Fruit fly (Drosophila melanogaster) whole organism, prepupa: ENCODE data around the gene Mnat9.

Source experiments
- Blimp-1 ChIP-seq: fragments of 200-800 bp; sonication (Bioruptor generic); optimal IDR thresholded peaks from 3 replicates; lab custom pipeline; 2017; ENCODE audit warnings: missing biosample characterization, missing genetic modification characterization, mild to moderate bottlenecking, moderate library complexity, missing genetic modification reagents
- CG10669 ChIP-seq: fragments of 200-800 bp; sonication (Bioruptor generic); optimal IDR thresholded peaks from 3 replicates; lab custom pipeline; 2018; ENCODE audit warnings: missing biosample characterization, mild to moderate bottlenecking, missing genetic modification characterization, moderate library complexity
- CG11762 ChIP-seq: fragments of 200-800 bp; sonication (Bioruptor generic); optimal IDR thresholded peaks from 3 replicates; lab custom pipeline; 2016; ENCODE audit warnings: missing biosample characterization, missing genetic modification characterization; ENCODE audit not compliant: insufficient read depth
- CG11902 ChIP-seq: fragments of 200-800 bp; sonication (Bioruptor generic); optimal IDR thresholded peaks from 3 replicates; lab custom pipeline; 2016; ENCODE audit warnings: missing biosample characterization, missing genetic modification characterization
- CG15336 ChIP-seq: fragments of 200-800 bp; sonication (Bioruptor generic); IDR thresholded peaks from 2 replicates; pipeline ENCODE4 v1.3.6; 2022; ENCODE audit warnings: missing biosample characterization, missing genetic modification characterization
- CG1621 ChIP-seq: fragments of 200-800 bp; sonication (Bioruptor generic); optimal IDR thresholded peaks from 3 replicates; lab custom pipeline; 2018; ENCODE audit warnings: missing biosample characterization, mild to moderate bottlenecking, missing genetic modification characterization
- CG31627 ChIP-seq: fragments of 200-800 bp; sonication (Bioruptor generic); optimal IDR thresholded peaks from 3 replicates; lab custom pipeline; 2016; ENCODE audit warnings: missing biosample characterization, missing genetic modification characterization
- CG32006 ChIP-seq: fragments of 200-800 bp; sonication (Bioruptor generic); optimal IDR thresholded peaks from 3 replicates; lab custom pipeline; 2017; ENCODE audit warnings: missing biosample characterization, mild to moderate bottlenecking, missing genetic modification characterization
- CG4318 ChIP-seq: fragments of 200-800 bp; sonication (Bioruptor generic); optimal IDR thresholded peaks from 3 replicates; lab custom pipeline; 2017; ENCODE audit warnings: missing biosample characterization, mild to moderate bottlenecking, missing genetic modification characterization
- CG6792 ChIP-seq: fragments of 200-800 bp; sonication (Bioruptor generic); optimal IDR thresholded peaks from 3 replicates; lab custom pipeline; 2016; ENCODE audit warnings: missing biosample characterization, missing genetic modification characterization
- CG6808 ChIP-seq: fragments of 200-800 bp; sonication (Bioruptor generic); optimal IDR thresholded peaks from 3 replicates; lab custom pipeline; 2017; ENCODE audit warnings: missing biosample characterization, missing genetic modification characterization, mild to moderate bottlenecking, moderate library complexity, missing genetic modification reagents
- CG6854 ChIP-seq: fragments of 200-800 bp; sonication (Bioruptor generic); optimal IDR thresholded peaks from 2 replicates; lab custom pipeline; 2017; ENCODE audit warnings: missing biosample characterization, mild to moderate bottlenecking, missing genetic modification characterization
- CG7368 ChIP-seq: fragments of 200-800 bp; sonication (Bioruptor generic); optimal IDR thresholded peaks from 3 replicates; lab custom pipeline; 2016; ENCODE audit warnings: missing biosample characterization, missing genetic modification characterization
- CG8119 ChIP-seq: fragments of 200-800 bp; sonication (Bioruptor generic); IDR thresholded peaks from 3 replicates; pipeline ENCODE4 v1.3.6; 2022; ENCODE audit warnings: missing biosample characterization, missing genetic modification characterization
- CG8319 ChIP-seq: fragments of 200-800 bp; sonication (Bioruptor generic); optimal IDR thresholded peaks from 3 replicates; lab custom pipeline; 2016; ENCODE audit warnings: missing biosample characterization, missing genetic modification characterization
- CG8632 ChIP-seq: fragments of 200-800 bp; sonication (Bioruptor generic); optimal IDR thresholded peaks from 3 replicates; lab custom pipeline; 2016; ENCODE audit warnings: missing biosample characterization, missing genetic modification characterization
- CG9139 ChIP-seq: fragments of 200-800 bp; sonication (Bioruptor generic); optimal IDR thresholded peaks from 3 replicates; lab custom pipeline; 2017; ENCODE audit warnings: missing biosample characterization, mild to moderate bottlenecking, missing genetic modification characterization
- Eip75B ChIP-seq: fragments of 200-800 bp; sonication (Bioruptor generic); optimal IDR thresholded peaks from 3 replicates; lab custom pipeline; 2016; ENCODE audit warnings: missing biosample characterization, missing genetic modification characterization
- Eip78C ChIP-seq: fragments of 200-800 bp; sonication (Bioruptor generic); peaks from one replicate; lab custom pipeline; 2016; ENCODE audit warnings: missing biosample characterization, missing genetic modification characterization
- Eip93F ChIP-seq: fragments of 200-800 bp; sonication (Bioruptor generic); optimal IDR thresholded peaks from 2 replicates; lab custom pipeline; 2016; ENCODE audit warnings: missing biosample characterization, mild to moderate bottlenecking, missing genetic modification characterization
- Ets21C ChIP-seq: fragments of 200-800 bp; sonication (Bioruptor generic); optimal IDR thresholded peaks from 3 replicates; lab custom pipeline; 2016; ENCODE audit warnings: missing biosample characterization, missing genetic modification characterization
- Hr39 ChIP-seq: fragments of 200-800 bp; sonication (Bioruptor generic); optimal IDR thresholded peaks from 2 replicates; lab custom pipeline; 2016; ENCODE audit warnings: missing biosample characterization, missing genetic modification characterization
- Hr4 ChIP-seq: fragments of 200-800 bp; sonication (Bioruptor generic); optimal IDR thresholded peaks from 3 replicates; lab custom pipeline; 2016; ENCODE audit warnings: missing biosample characterization, missing genetic modification characterization
- OdsH ChIP-seq: fragments of 200-800 bp; sonication (Bioruptor generic); optimal IDR thresholded peaks from 3 replicates; lab custom pipeline; 2016; ENCODE audit warnings: missing biosample characterization, missing genetic modification characterization
- Smox ChIP-seq: fragments of 200-800 bp; sonication (Bioruptor generic); optimal IDR thresholded peaks from 3 replicates; lab custom pipeline; 2016; ENCODE audit warnings: missing biosample characterization, missing genetic modification characterization
- Sox14 ChIP-seq: fragments of 200-800 bp; sonication (Bioruptor generic); optimal IDR thresholded peaks from 3 replicates; lab custom pipeline; 2016; ENCODE audit warnings: missing biosample characterization, missing genetic modification characterization
- achi ChIP-seq: fragments of 200-800 bp; sonication (Bioruptor generic); optimal IDR thresholded peaks from 3 replicates; lab custom pipeline; 2016; ENCODE audit warnings: missing biosample characterization, missing genetic modification characterization
- acj6 ChIP-seq: fragments of 200-800 bp; sonication (Bioruptor generic); optimal IDR thresholded peaks from 3 replicates; lab custom pipeline; 2016; ENCODE audit warnings: missing biosample characterization, missing genetic modification characterization
- cyc ChIP-seq: fragments of 200-800 bp; sonication (Bioruptor generic); optimal IDR thresholded peaks from 3 replicates; lab custom pipeline; 2016; ENCODE audit warnings: missing biosample characterization, missing genetic modification characterization
- dac ChIP-seq: fragments of 200-800 bp; sonication (Bioruptor generic); optimal IDR thresholded peaks from 2 replicates; lab custom pipeline; 2017; ENCODE audit warnings: missing biosample characterization, mild to moderate bottlenecking, missing genetic modification characterization
- dsx ChIP-seq: fragments of 200-800 bp; optimal IDR thresholded peaks from 3 replicates; lab custom pipeline; 2019; ENCODE audit warnings: missing biosample characterization, mild to moderate bottlenecking, missing genetic modification characterization, moderate library complexity; ENCODE audit not compliant: poor library complexity, severe bottlenecking
- eg ChIP-seq: fragments of 200-800 bp; sonication (Bioruptor generic); IDR thresholded peaks from 3 replicates; pipeline ENCODE4 v1.3.6; 2022; ENCODE audit warnings: missing biosample characterization, missing genetic modification characterization
- esn ChIP-seq: fragments of 200-800 bp; sonication (Bioruptor generic); optimal IDR thresholded peaks from 2 replicates; lab custom pipeline; 2016; ENCODE audit warnings: missing biosample characterization, mild to moderate bottlenecking, missing genetic modification characterization, moderate library complexity
- fd59A ChIP-seq: fragments of 200-800 bp; sonication (Bioruptor generic); optimal IDR thresholded peaks from 2 replicates; lab custom pipeline; 2017; ENCODE audit warnings: missing biosample characterization, mild to moderate bottlenecking, missing genetic modification characterization, missing genetic modification reagents
- fd85E ChIP-seq: fragments of 200-800 bp; sonication (Bioruptor generic); optimal IDR thresholded peaks from 3 replicates; lab custom pipeline; 2016; ENCODE audit warnings: missing biosample characterization, missing genetic modification characterization
- fkh ChIP-seq: fragments of 200-800 bp; sonication (Bioruptor generic); optimal IDR thresholded peaks from 3 replicates; lab custom pipeline; 2017; ENCODE audit warnings: missing biosample characterization, mild to moderate bottlenecking, missing genetic modification characterization, moderate library complexity
- net ChIP-seq: fragments of 200-800 bp; sonication (Bioruptor generic); optimal IDR thresholded peaks from 3 replicates; lab custom pipeline; 2016; ENCODE audit warnings: missing biosample characterization, missing genetic modification characterization
- pdm3 ChIP-seq: fragments of 200-800 bp; sonication (Bioruptor generic); optimal IDR thresholded peaks from 3 replicates; lab custom pipeline; 2016; ENCODE audit warnings: missing biosample characterization, missing genetic modification characterization
- salr ChIP-seq, 2 experiments: fragments of 200-800 bp; sonication (Bioruptor generic); optimal IDR thresholded peaks; 3 replicates each; lab custom pipeline; 2016 to 2018; ENCODE audit warnings: missing biosample characterization in 2 of 2, missing genetic modification characterization in 2 of 2, mild to moderate bottlenecking in 1 of 2
- ss ChIP-seq, 2 experiments: fragments of 200-800 bp; sonication (Bioruptor generic); optimal IDR thresholded peaks; 2 replicates in 1 of 2; 3 replicates in 1 of 2; lab custom pipeline; 2017 to 2018; ENCODE audit warnings: mild to moderate bottlenecking in 2 of 2, missing biosample characterization in 2 of 2, missing genetic modification characterization in 2 of 2, moderate library complexity in 1 of 2
- svp ChIP-seq: fragments of 200-800 bp; sonication (Bioruptor generic); peaks from one replicate; lab custom pipeline; 2016; ENCODE audit warnings: missing biosample characterization, missing genetic modification characterization
- vri ChIP-seq: fragments of 200-800 bp; sonication (Bioruptor generic); optimal IDR thresholded peaks from 3 replicates; lab custom pipeline; 2016; ENCODE audit warnings: missing biosample characterization, mild to moderate bottlenecking, missing genetic modification characterization

Mnat9 gene

dm6 chr3R:31597736-31598431 is 18.1 kb downstream of the Mnat9 start:
- TF ChIP-seq net (no peak), CG6792 (GFP tag; lab: Kevin White, UChicago) (no peak), CG8119 (GFP tag; lab: Robert Waterston, UW) (no peak), CG4318 (GFP tag; lab: Kevin White, UChicago) (no peak), CG9139 (no peak), Sox14 (GFP tag; lab: Kevin White, UChicago) (no peak), CG31627 (GFP tag; lab: Kevin White, UChicago) (no peak), achi (GFP tag; lab: Kevin White, UChicago) (no peak), salr (GFP tag; optimal IDR thresholded peaks at IDR 0.05; lab: Kevin White, UChicago) (no peak), CG32006 (GFP tag; lab: Kevin White, UChicago) (no peak), svp (no peak), dsx (no peak), CG11762 (GFP tag; lab: Kevin White, UChicago) (no peak), Hr39 (no peak), Blimp-1 (GFP tag; lab: Kevin White, UChicago) (no peak), CG10669 (no peak), pdm3 (GFP tag; lab: Kevin White, UChicago) (no peak), CG8632 (no peak), OdsH (GFP tag; lab: Kevin White, UChicago) (no peak), Ets21C (GFP tag; lab: Kevin White, UChicago) (no peak)

dm6 chr3R:31596071-31596883 is 19.7 kb downstream of the Mnat9 start, which contains the start of gene RpL6:
Gene RpL6, minus strand, starts transcription at chr3R:31596204.
- peak; percentile 41 for TF ChIP-seq Sox14 (GFP tag; lab: Kevin White, UChicago)
- peak; percentile 52 for TF ChIP-seq CG6808 (GFP tag; lab: Kevin White, UChicago)
- TF ChIP-seq achi (GFP tag; lab: Kevin White, UChicago) = no peak
- peak; percentile 59 for TF ChIP-seq CG6854
- TF ChIP-seq Eip78C (GFP tag; lab: Kevin White, UChicago) = peak; percentile 63
- TF ChIP-seq fkh (GFP tag; lab: Kevin White, UChicago) = peak; percentile 39
- peak; percentile 23 for TF ChIP-seq esn (GFP tag; lab: Kevin White, UChicago)
- peak; percentile 5 for TF ChIP-seq vri (GFP tag; lab: Kevin White, UChicago)
- TF ChIP-seq eg (GFP tag; lab: Robert Waterston, UW) = no peak
- TF ChIP-seq CG8319 = no peak
- peak; percentile 83 for TF ChIP-seq svp

dm6 chr3R:31592256-31592879 is 23.6 kb downstream of the Mnat9 start, which contains the start of gene CG1774:
Gene CG1774, plus strand, starts transcription at chr3R:31592803.
- no peak for TF ChIP-seq CG8319
- TF ChIP-seq vri (GFP tag; lab: Kevin White, UChicago) = peak; percentile 87
- no peak for TF ChIP-seq CG7368 (GFP tag; lab: Kevin White, UChicago)
- no peak for TF ChIP-seq CG11902 (GFP tag; lab: Kevin White, UChicago)
- peak; percentile 7 for TF ChIP-seq CG8632
- no peak for TF ChIP-seq pdm3 (GFP tag; lab: Kevin White, UChicago)
- TF ChIP-seq acj6 = peak; percentile 50
- TF ChIP-seq CG6792 (GFP tag; lab: Kevin White, UChicago) = peak; percentile 42
- peak; percentile 70 for TF ChIP-seq CG31627 (GFP tag; lab: Kevin White, UChicago)
- TF ChIP-seq CG8119 (GFP tag; lab: Robert Waterston, UW) = peak; percentile 59
- no peak for TF ChIP-seq ss (GFP tag; optimal IDR thresholded peaks at IDR 0.05; lab: Kevin White, UChicago)
- TF ChIP-seq Sox14 (GFP tag; lab: Kevin White, UChicago) = peak; percentile 39
- no peak for TF ChIP-seq dac (GFP tag; lab: Kevin White, UChicago)
- no peak for TF ChIP-seq fd85E
- no peak for TF ChIP-seq salr (GFP tag; optimal IDR thresholded peaks at IDR 0.05; lab: Kevin White, UChicago)
- peak; percentile 50 for TF ChIP-seq Ets21C (GFP tag; lab: Kevin White, UChicago)
- no peak for TF ChIP-seq CG10669
- TF ChIP-seq fkh (GFP tag; lab: Kevin White, UChicago) = peak; percentile 30
- peak; percentile 76 for TF ChIP-seq eg (GFP tag; lab: Robert Waterston, UW)
- peak; percentile 66 for TF ChIP-seq cyc (GFP tag; lab: Kevin White, UChicago)
- TF ChIP-seq CG1621 = no peak
- TF ChIP-seq Smox (GFP tag; lab: Kevin White, UChicago) = no peak
- peak; percentile 79 for TF ChIP-seq CG15336 (GFP tag; lab: Robert Waterston, UW)
- TF ChIP-seq achi (GFP tag; lab: Kevin White, UChicago) = no peak
- peak; percentile 53 for TF ChIP-seq Eip75B (GFP tag; lab: Kevin White, UChicago)
- no peak for TF ChIP-seq Hr4 (GFP tag; lab: Kevin White, UChicago)
- no peak for TF ChIP-seq fd59A (GFP tag; lab: Kevin White, UChicago)
- TF ChIP-seq Eip93F (GFP tag; lab: Kevin White, UChicago) = peak; percentile 23
